Worm (Caenorhabditis elegans) whole organism, mixed stage, embryonic: Measurements from ENCODE around the gene frpr-11.

Experiments
- M03D4.4 ChIP-seq: sonication (generic microtip); optimal IDR thresholded peaks from 2 replicates; lab custom pipeline; 2017; ENCODE audit warnings: mild to moderate bottlenecking, missing genetic modification characterization, missing compliant biosample characterization
- ceh-83 ChIP-seq: fragments of 200-800 bp; sonication (Bioruptor generic); optimal IDR thresholded peaks from 2 replicates; lab custom pipeline; 2018; ENCODE audit warnings: mild to moderate bottlenecking, missing genetic modification characterization, missing compliant biosample characterization
- elt-3 ChIP-seq: fragments of 150-350 bp; optimal IDR thresholded peaks from 2 replicates; lab custom pipeline; 2014; ENCODE audit warnings: missing biosample characterization, missing genetic modification characterization
- flh-1 ChIP-seq: fragments of 200-800 bp; sonication (Bioruptor generic); optimal IDR thresholded peaks from 2 replicates; lab custom pipeline; 2018; ENCODE audit warnings: mild to moderate bottlenecking, missing genetic modification characterization, moderate library complexity, missing compliant biosample characterization
- lin-13 ChIP-seq: fragments of 150-350 bp; optimal IDR thresholded peaks from 2 replicates; lab custom pipeline; 2014; ENCODE audit warnings: missing biosample characterization, missing genetic modification characterization
- lin-32 ChIP-seq: fragments of 200-800 bp; sonication (Bioruptor generic); optimal IDR thresholded peaks from 2 replicates; lab custom pipeline; 2018; ENCODE audit warnings: mild to moderate bottlenecking, missing genetic modification characterization, missing compliant biosample characterization
- nhr-12 ChIP-seq: fragments of 150-350 bp; optimal IDR thresholded peaks from 2 replicates; lab custom pipeline; 2014; ENCODE audit warnings: missing biosample characterization, missing genetic modification characterization
- nhr-237 ChIP-seq: fragments of 150-350 bp; optimal IDR thresholded peaks from 2 replicates; lab custom pipeline; 2014; ENCODE audit warnings: missing biosample characterization, missing genetic modification characterization
- nhr-28 ChIP-seq: fragments of 150-350 bp; optimal IDR thresholded peaks from 2 replicates; lab custom pipeline; 2014; ENCODE audit warnings: missing biosample characterization, missing genetic modification characterization
- nhr-76 ChIP-seq: sonication (generic microtip); optimal IDR thresholded peaks from 2 replicates; lab custom pipeline; 2017; ENCODE audit warnings: missing biosample characterization, missing genetic modification characterization
- pha-4 ChIP-seq: fragments of 150-350 bp; optimal IDR thresholded peaks from 2 replicates; lab custom pipeline; 2018; ENCODE audit warnings: missing biosample characterization, missing genetic modification reagents, missing genetic modification characterization
- sptf-1 ChIP-seq: sonication (generic microtip); optimal IDR thresholded peaks from 2 replicates; lab custom pipeline; 2017; ENCODE audit warnings: mild to moderate bottlenecking, missing genetic modification characterization, moderate library complexity, missing compliant biosample characterization
- unc-39 ChIP-seq: fragments of 150-350 bp; optimal IDR thresholded peaks from 2 replicates; lab custom pipeline; 2014; ENCODE audit warnings: missing biosample characterization, missing genetic modification characterization

- TF ChIP-seq nhr-12 (tag; lab: Kevin White, UChicago) (no peak), lin-32 (GFP tag; lab: Kevin White, UChicago) (no peak), sptf-1 (tag; lab: Kevin White, UChicago) (no peak), nhr-28 (no peak), lin-13 (tag; lab: Kevin White, UChicago) (no peak), flh-1 (GFP tag; lab: Kevin White, UChicago) (no peak), unc-39 (no peak), elt-3 (tag; lab: Kevin White, UChicago) (no peak), ceh-83 (GFP tag; lab: Kevin White, UChicago) (no peak), nhr-237 (tag; lab: Kevin White, UChicago) (no peak), nhr-76 (tag; lab: Kevin White, UChicago) (no peak), M03D4.4 (tag; lab: Kevin White, UChicago) (no peak), pha-4 (tag; lab: Kevin White, UChicago) (no peak)
Observed at ce11 chrV:8938445-8938844, 31.4 kb downstream of the frpr-11 start.
